Fruit fly (Drosophila melanogaster) whole organism, embryonic: ENCODE results near the gene dsx.

Experiments
- ATbp ChIP-seq: fragments of 200-800 bp; sonication (Bioruptor generic); optimal IDR thresholded peaks from 2 replicates; lab custom pipeline; 2017; ENCODE audit warnings: missing biosample characterization, mild to moderate bottlenecking, missing genetic modification characterization, missing genetic modification reagents
- Ada2b ChIP-seq: fragments of 200-800 bp; sonication (Bioruptor generic); IDR thresholded peaks from 2 replicates; pipeline ENCODE4 v1.3.6; 2022; ENCODE audit warnings: missing biosample characterization, missing genetic modification characterization
- BtbVII ChIP-seq: fragments of 200-800 bp; sonication (Bioruptor generic); optimal IDR thresholded peaks from 3 replicates; lab custom pipeline; 2017; ENCODE audit warnings: missing biosample characterization, mild to moderate bottlenecking, missing genetic modification characterization
- CG1024 ChIP-seq: fragments of 200-800 bp; sonication (Bioruptor generic); IDR thresholded peaks from 2 replicates; pipeline ENCODE4 v1.3.6; 2022; ENCODE audit warnings: missing biosample characterization, missing genetic modification characterization
- CG10366 ChIP-seq: fragments of 200-800 bp; sonication (Bioruptor generic); IDR thresholded peaks from 2 replicates; pipeline ENCODE4 v1.3.6; 2022; ENCODE audit warnings: missing biosample characterization, missing genetic modification characterization
- CG10654 ChIP-seq: fragments of 200-800 bp; sonication (Bioruptor generic); optimal IDR thresholded peaks from 2 replicates; lab custom pipeline; 2016; ENCODE audit warnings: missing biosample characterization, missing genetic modification characterization
- CG11093 ChIP-seq: fragments of 200-800 bp; sonication (Bioruptor generic); IDR thresholded peaks from 3 replicates; pipeline ENCODE4 v1.3.6; 2022; ENCODE audit warnings: missing biosample characterization, missing genetic modification characterization
- CG11504 ChIP-seq: fragments of 200-800 bp; sonication (Bioruptor generic); optimal IDR thresholded peaks from 3 replicates; lab custom pipeline; 2019; ENCODE audit warnings: missing biosample characterization, mild to moderate bottlenecking, missing genetic modification characterization, moderate library complexity
- CG11560 ChIP-seq: fragments of 200-800 bp; sonication (Bioruptor generic); IDR thresholded peaks from 3 replicates; pipeline ENCODE4 v1.3.6; 2022; ENCODE audit warnings: missing biosample characterization, missing genetic modification characterization
- CG12155 ChIP-seq: fragments of 200-800 bp; sonication (Bioruptor generic); optimal IDR thresholded peaks from 3 replicates; lab custom pipeline; 2016; ENCODE audit warnings: missing biosample characterization, missing genetic modification characterization
- CG12659 ChIP-seq: fragments of 200-800 bp; sonication (Bioruptor generic); optimal IDR thresholded peaks from 3 replicates; lab custom pipeline; 2017; ENCODE audit warnings: mild to moderate bottlenecking, missing biosample characterization, missing genetic modification reagents, missing genetic modification characterization
- CG13287 ChIP-seq: fragments of 200-800 bp; sonication (Bioruptor generic); IDR thresholded peaks from 2 replicates; pipeline ENCODE4 v1.3.6; 2022; ENCODE audit warnings: missing biosample characterization, missing genetic modification characterization; ENCODE audit not compliant: partially characterized antibody
- CG13296 ChIP-seq: fragments of 200-800 bp; sonication (Bioruptor generic); optimal IDR thresholded peaks from 3 replicates; lab custom pipeline; 2018; ENCODE audit warnings: missing biosample characterization, mild to moderate bottlenecking, missing genetic modification characterization
- CG15514 ChIP-seq: fragments of 200-800 bp; sonication (Bioruptor generic); optimal IDR thresholded peaks from 3 replicates; lab custom pipeline; 2017; ENCODE audit warnings: missing biosample characterization, missing genetic modification characterization, mild to moderate bottlenecking, moderate library complexity, missing genetic modification reagents
- CG1603 ChIP-seq: fragments of 200-800 bp; sonication (Bioruptor generic); optimal IDR thresholded peaks from 2 replicates; lab custom pipeline; 2019; ENCODE audit warnings: missing biosample characterization, mild to moderate bottlenecking, missing genetic modification characterization, moderate library complexity
- CG17328 ChIP-seq: fragments of 200-800 bp; sonication (Bioruptor generic); IDR thresholded peaks from 2 replicates; pipeline ENCODE4 v1.3.6; 2022; ENCODE audit warnings: missing biosample characterization, missing genetic modification characterization
- CG17802 ChIP-seq: fragments of 200-800 bp; sonication (Bioruptor generic); optimal IDR thresholded peaks from 2 replicates; lab custom pipeline; 2018; ENCODE audit warnings: missing biosample characterization, mild to moderate bottlenecking, missing genetic modification characterization, moderate library complexity
- CG2712 ChIP-seq: fragments of 200-800 bp; optimal IDR thresholded peaks from 3 replicates; lab custom pipeline; 2019; ENCODE audit warnings: missing biosample characterization, mild to moderate bottlenecking, missing genetic modification characterization, moderate library complexity
- CG2875 ChIP-seq: fragments of 200-800 bp; sonication (Bioruptor generic); optimal IDR thresholded peaks from 2 replicates; lab custom pipeline; 2017; ENCODE audit warnings: missing biosample characterization, mild to moderate bottlenecking, missing genetic modification characterization, missing genetic modification reagents
- CG30403 ChIP-seq: fragments of 200-800 bp; sonication (Bioruptor generic); optimal IDR thresholded peaks from 3 replicates; lab custom pipeline; 2016; ENCODE audit warnings: missing biosample characterization, missing genetic modification characterization
- CG34376 ChIP-seq: fragments of 200-800 bp; sonication (Bioruptor generic); optimal IDR thresholded peaks from 2 replicates; lab custom pipeline; 2018; ENCODE audit warnings: missing biosample characterization, mild to moderate bottlenecking, missing genetic modification characterization
- CG34422 ChIP-seq: fragments of 200-800 bp; sonication (Bioruptor generic); IDR thresholded peaks from 3 replicates; pipeline ENCODE4 v1.3.6; 2022; ENCODE audit warnings: missing biosample characterization, missing genetic modification characterization
- CG4820 ChIP-seq: fragments of 200-800 bp; sonication (Bioruptor generic); optimal IDR thresholded peaks from 3 replicates; lab custom pipeline; 2016; ENCODE audit warnings: missing biosample characterization, missing genetic modification characterization
- CG6254 ChIP-seq: fragments of 200-800 bp; sonication (Bioruptor generic); optimal IDR thresholded peaks from 3 replicates; lab custom pipeline; 2017; ENCODE audit warnings: mild to moderate bottlenecking, missing biosample characterization, missing genetic modification reagents, missing genetic modification characterization
- CG6765 ChIP-seq: fragments of 200-800 bp; sonication (Bioruptor generic); optimal IDR thresholded peaks from 3 replicates; lab custom pipeline; 2017; ENCODE audit warnings: missing biosample characterization, mild to moderate bottlenecking, missing genetic modification characterization
- CG8478 ChIP-seq: fragments of >200 bp; optimal IDR thresholded peaks from 2 replicates; lab custom pipeline; 2018
- Dll ChIP-seq: fragments of 200-800 bp; sonication (Bioruptor generic); IDR thresholded peaks from 4 replicates; pipeline ENCODE4 v1.3.6; 2022; ENCODE audit warnings: missing biosample characterization, missing genetic modification characterization; ENCODE audit not compliant: partially characterized antibody
- Dp ChIP-seq: fragments of 200-800 bp; sonication (Bioruptor generic); optimal IDR thresholded peaks from 2 replicates; lab custom pipeline; 2018; ENCODE audit warnings: missing biosample characterization, mild to moderate bottlenecking, missing genetic modification characterization, moderate library complexity
- Dref ChIP-seq: fragments of 200-800 bp; sonication (Bioruptor generic); IDR thresholded peaks from 2 replicates; pipeline ENCODE4 v1.3.6; 2022; ENCODE audit warnings: missing biosample characterization, missing genetic modification characterization
- E2f2 ChIP-seq: fragments of 200-800 bp; sonication (Bioruptor generic); IDR thresholded peaks from 2 replicates; pipeline ENCODE4 v1.3.6; 2022; ENCODE audit warnings: missing biosample characterization, missing genetic modification characterization
- HLH3B ChIP-seq: fragments of 200-800 bp; sonication (Bioruptor generic); IDR thresholded peaks from 2 replicates; pipeline ENCODE4 v1.3.6; 2022; ENCODE audit warnings: missing biosample characterization, missing genetic modification characterization
- MBD-R2 ChIP-seq: fragments of 200-800 bp; sonication (Bioruptor generic); IDR thresholded peaks from 2 replicates; pipeline ENCODE4 v1.3.6; 2022; ENCODE audit warnings: missing biosample characterization, missing genetic modification characterization
- Myb ChIP-seq: fragments of 200-800 bp; sonication (Bioruptor generic); optimal IDR thresholded peaks from 2 replicates; lab custom pipeline; 2016; ENCODE audit warnings: missing biosample characterization, missing genetic modification characterization
- NC2β ChIP-seq: fragments of 200-800 bp; sonication (Bioruptor generic); optimal IDR thresholded peaks from 2 replicates; lab custom pipeline; 2016; ENCODE audit warnings: missing biosample characterization, missing genetic modification characterization
- Ravus ChIP-seq: fragments of 200-800 bp; sonication (Bioruptor generic); IDR thresholded peaks from 2 replicates; pipeline ENCODE4 v1.3.6; 2022; ENCODE audit warnings: missing biosample characterization, missing genetic modification characterization
- Spps ChIP-seq: fragments of 200-800 bp; sonication (Bioruptor generic); optimal IDR thresholded peaks from 2 replicates; lab custom pipeline; 2018; ENCODE audit warnings: missing biosample characterization, mild to moderate bottlenecking, missing genetic modification characterization
- YL-1 ChIP-seq: fragments of 200-800 bp; sonication (Bioruptor generic); optimal IDR thresholded peaks from 3 replicates; lab custom pipeline; 2017; ENCODE audit warnings: missing biosample characterization, mild to moderate bottlenecking, missing genetic modification characterization
- al ChIP-seq: fragments of 200-800 bp; sonication (Bioruptor generic); IDR thresholded peaks from 2 replicates; pipeline ENCODE4 v1.3.6; 2022; ENCODE audit warnings: missing biosample characterization, missing genetic modification characterization
- ara ChIP-seq: fragments of 200-800 bp; sonication (Bioruptor generic); IDR thresholded peaks from 2 replicates; pipeline ENCODE4 v1.3.6; 2022; ENCODE audit warnings: missing biosample characterization, missing genetic modification characterization
- ato ChIP-seq: fragments of 200-800 bp; sonication (Bioruptor generic); IDR thresholded peaks from 2 replicates; pipeline ENCODE4 v1.3.6; 2022; ENCODE audit warnings: missing biosample characterization, missing genetic modification characterization; ENCODE audit not compliant: partially characterized antibody
- bbx ChIP-seq: fragments of 200-800 bp; sonication (Bioruptor generic); IDR thresholded peaks from 2 replicates; pipeline ENCODE4 v1.3.6; 2022; ENCODE audit warnings: missing biosample characterization, missing genetic modification characterization; ENCODE audit not compliant: partially characterized antibody
- caup ChIP-seq: fragments of 200-800 bp; sonication (Bioruptor generic); optimal IDR thresholded peaks from 3 replicates; lab custom pipeline; 2017; ENCODE audit warnings: missing biosample characterization, mild to moderate bottlenecking, missing genetic modification characterization, moderate library complexity; ENCODE audit not compliant: severe bottlenecking
- fd64A ChIP-seq: fragments of 200-800 bp; sonication (Bioruptor generic); optimal IDR thresholded peaks from 3 replicates; lab custom pipeline; 2018; ENCODE audit warnings: missing biosample characterization, mild to moderate bottlenecking, missing genetic modification characterization
- gt ChIP-seq: fragments of 200-800 bp; sonication (Bioruptor generic); IDR thresholded peaks from 2 replicates; pipeline ENCODE4 v1.3.6; 2022; ENCODE audit warnings: missing biosample characterization, missing genetic modification characterization
- lbe ChIP-seq: fragments of 200-800 bp; sonication (Bioruptor generic); optimal IDR thresholded peaks from 2 replicates; lab custom pipeline; 2016; ENCODE audit warnings: missing biosample characterization, mild to moderate bottlenecking, missing genetic modification characterization
- maf-S ChIP-seq: fragments of 200-800 bp; sonication (Bioruptor generic); optimal IDR thresholded peaks from 2 replicates; lab custom pipeline; 2016; ENCODE audit warnings: missing biosample characterization, missing genetic modification characterization
- pros ChIP-seq: fragments of 200-800 bp; sonication (Bioruptor generic); optimal IDR thresholded peaks from 3 replicates; lab custom pipeline; 2019; ENCODE audit warnings: missing biosample characterization, mild to moderate bottlenecking, missing genetic modification characterization, moderate library complexity
- scrt ChIP-seq: fragments of 200-800 bp; sonication (Bioruptor generic); optimal IDR thresholded peaks from 2 replicates; lab custom pipeline; 2018; ENCODE audit warnings: missing biosample characterization, mild to moderate bottlenecking, missing genetic modification characterization, moderate library complexity
- sens ChIP-seq: fragments of 200-800 bp; sonication (Bioruptor generic); peaks from one replicate; lab custom pipeline; 2016; ENCODE audit warnings: missing biosample characterization, missing genetic modification characterization
- tap ChIP-seq: fragments of 200-800 bp; optimal IDR thresholded peaks from 3 replicates; lab custom pipeline; 2019; ENCODE audit warnings: missing biosample characterization, mild to moderate bottlenecking, missing genetic modification characterization, moderate library complexity

Gene dsx

dm6 chr3R:8007595-8008255 lies 40.5 kb upstream of the dsx start, which contains the start of gene CG2767 (continued):
- TF ChIP-seq CG2712 (tag; lab: Kevin White, UChicago) (no peak), CG13296 (GFP tag; lab: Kevin White, UChicago) (no peak), caup (no peak), CG12155 (no peak), CG11093 (GFP tag; lab: Robert Waterston, UW) (no peak), CG15514 (GFP tag; lab: Kevin White, UChicago) (peak; percentile 89), sens (GFP tag; lab: Kevin White, UChicago) (peak; percentile 40), CG10366 (no peak), CG8478 (lab: Kevin White, UChicago) (no peak), ara (GFP tag; lab: Robert Waterston, UW) (no peak), bbx (GFP tag; lab: Robert Waterston, UW) (0 out of 2 replicates have a peak, but pooled peaks have one; percentile 10), Dll (GFP tag; lab: Robert Waterston, UW) (0 out of 4 replicates have a peak, but pooled peaks have one; percentile 24), YL-1 (GFP tag; lab: Kevin White, UChicago) (peak; percentile 12), CG17802 (tag; lab: Kevin White, UChicago) (no peak), Ravus (GFP tag; lab: Robert Waterston, UW) (no peak), pros (peak; percentile 16), CG11504 (tag; lab: Kevin White, UChicago) (no peak), CG4820 (GFP tag; lab: Kevin White, UChicago) (no peak), CG6765 (GFP tag; lab: Kevin White, UChicago) (no peak), E2f2 (GFP tag; lab: Robert Waterston, UW) (peak; percentile 86), CG2875 (GFP tag; lab: Kevin White, UChicago) (no peak), CG1024 (GFP tag; lab: Robert Waterston, UW) (no peak), Spps (tag; lab: Kevin White, UChicago) (no peak), gt (no peak), NC2β (GFP tag; lab: Kevin White, UChicago) (no peak), scrt (GFP tag; lab: Kevin White, UChicago) (peak; percentile 85), lbe (GFP tag; lab: Kevin White, UChicago) (peak; percentile 27), ato (GFP tag; lab: Robert Waterston, UW) (no peak), Ada2b (GFP tag; lab: Robert Waterston, UW) (no peak), CG34376 (GFP tag; lab: Kevin White, UChicago) (peak; percentile 8), HLH3B (GFP tag; lab: Robert Waterston, UW) (no peak), CG10654 (GFP tag; lab: Kevin White, UChicago) (no peak), BtbVII (GFP tag; lab: Kevin White, UChicago) (no peak), Dp (peak; percentile 84), CG34422 (GFP tag; lab: Robert Waterston, UW) (peak; percentile 32; the same call in 1 of the 3 replicates), MBD-R2 (peak; percentile 51; the same call in 1 of the 2 replicates), CG12659 (GFP tag; lab: Kevin White, UChicago) (peak; percentile 15), Dref (GFP tag; lab: Robert Waterston, UW) (peak; percentile 69), ATbp (GFP tag; lab: Kevin White, UChicago) (no peak), maf-S (GFP tag; lab: Kevin White, UChicago) (no peak), CG1603 (tag; lab: Kevin White, UChicago) (peak; percentile 20), CG6254 (GFP tag; lab: Kevin White, UChicago) (peak; percentile 16), tap (no peak), CG11560 (tag; lab: Robert Waterston, UW) (peak; percentile 87; the same call in 1 of the 3 replicates), CG30403 (GFP tag; lab: Kevin White, UChicago) (no peak), CG17328 (GFP tag; lab: Robert Waterston, UW) (no peak), fd64A (no peak), CG13287 (GFP tag; lab: Robert Waterston, UW) (peak; percentile 34; the same call in 1 of the 2 replicates), al (GFP tag; lab: Robert Waterston, UW) (no peak), Myb (GFP tag; lab: Kevin White, UChicago) (peak; percentile 44)
